Worm (Caenorhabditis elegans) whole organism, L4/young adult: ENCODE measurements around the gene math-42.

Source experiments
- W03F9.2 ChIP-seq: fragments of 150-350 bp; optimal IDR thresholded peaks from 2 replicates; lab custom pipeline; 2014; ENCODE audit warnings: missing biosample characterization, missing genetic modification characterization
- dao-5 ChIP-seq: sonication (generic microtip); optimal IDR thresholded peaks from 2 replicates; lab custom pipeline; 2016; ENCODE audit warnings: missing genotype, missing genetic modification characterization, moderate library complexity, missing compliant biosample characterization

DNA sequence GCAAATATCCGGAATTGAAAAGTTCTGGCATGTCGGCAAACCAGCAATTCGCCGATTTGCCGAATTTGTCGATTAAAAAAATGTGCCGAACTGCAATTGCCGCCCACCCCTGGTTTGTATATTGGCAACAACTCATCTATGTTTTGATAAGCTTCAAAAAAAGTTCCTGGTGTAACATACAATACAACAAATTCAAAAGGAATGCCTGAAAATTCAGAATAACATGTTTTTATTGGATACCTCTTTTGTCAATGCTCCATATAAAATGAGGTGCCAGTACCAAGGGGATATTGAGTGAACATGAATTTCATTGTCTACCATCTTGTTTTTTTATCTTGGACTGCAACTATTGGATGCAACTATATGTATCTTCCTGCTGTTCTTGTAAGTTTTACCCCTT is 18.5 kb upstream of the math-42 start, which contains the start of gene T16A1.4:
- TF ChIP-seq dao-5 (tag; lab: Kevin White, UChicago) (no peak), W03F9.2 (tag; lab: Kevin White, UChicago) (no peak)
